ENCODE assay signal across 4 worm cellular contexts in the genomic region with DNA sequence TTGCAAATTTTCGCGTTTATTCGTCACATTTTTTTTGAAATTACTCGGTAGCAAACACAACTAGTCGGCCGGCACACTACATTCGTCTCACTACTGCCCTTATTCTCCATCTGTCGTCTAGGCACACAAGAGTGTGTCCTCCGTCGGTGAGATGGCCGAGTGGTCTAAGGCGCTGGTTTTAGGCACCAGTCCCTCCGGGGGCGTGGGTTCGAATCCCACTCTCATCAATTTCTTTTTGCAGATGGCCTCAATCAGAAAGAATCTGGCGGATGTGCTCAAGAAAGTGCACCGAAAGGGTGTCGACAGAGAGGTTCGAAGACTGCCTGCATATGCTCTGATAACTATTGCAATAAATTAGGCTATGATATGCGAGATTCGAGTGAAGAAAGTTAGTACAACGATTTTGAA.
TF ChIP-seq lines count a peak whose summit lies in the region.

No protein-coding gene starts in this region.

TF ChIP-seq in whole organism, L2 larva, 48 proteins besides CTCF, POLR2A, EP300 and RAD21 (continued from another document):
- TF ChIP-seq egl-27 (tag; optimal IDR thresholded peaks at IDR 0.05; lab: Kevin White, UChicago) (peak; percentile 82), Y55F3AM.14 (GFP tag; optimal IDR thresholded peaks at IDR 0.05; lab: Kevin White, UChicago) (peak; percentile 47), elt-1 (tag; optimal IDR thresholded peaks at IDR 0.05; lab: Kevin White, UChicago) (no peak), nhr-12 (tag; optimal IDR thresholded peaks at IDR 0.05; lab: Kevin White, UChicago) (no peak), zag-1 (tag; optimal IDR thresholded peaks at IDR 0.05; lab: Kevin White, UChicago) (peak; percentile 26), lsy-2 (tag; optimal IDR thresholded peaks at IDR 0.05; lab: Kevin White, UChicago) (peak; percentile 49 to 63), ceh-82 (tag; optimal IDR thresholded peaks at IDR 0.05; lab: Kevin White, UChicago) (no peak), ama-1 (optimal IDR thresholded peaks at IDR 0.05; lab: Kevin White, UChicago) (peak; percentile 28), snpc-4 (tag; optimal IDR thresholded peaks at IDR 0.05; lab: Kevin White, UChicago) (no peak), nhr-21 (tag; optimal IDR thresholded peaks at IDR 0.05; lab: Kevin White, UChicago) (peak; percentile 75), ztf-4 (tag; optimal IDR thresholded peaks at IDR 0.05; lab: Kevin White, UChicago) (peak; percentile 11), mdl-1 (tag; optimal IDR thresholded peaks at IDR 0.05; lab: Kevin White, UChicago) (peak in 1 of 2 experiments; percentile 23)
TF ChIP-seq in whole organism, L2 larva: peak in this region for 21.

TF ChIP-seq in whole organism, L4 larva, 104 proteins besides CTCF, POLR2A, EP300 and RAD21 (continued from another document and continues in another):
- TF ChIP-seq daf-8 (GFP tag; IDR thresholded peaks at IDR 0.05; lab: Robert Waterston, UW), result no peak
- TF ChIP-seq skn-1 (tag; optimal IDR thresholded peaks at IDR 0.05; lab: Kevin White, UChicago), result no peak
- peak; percentile 73 for TF ChIP-seq Y105C5A.15 (GFP tag; IDR thresholded peaks at IDR 0.05; lab: Robert Waterston, UW)
- TF ChIP-seq unc-62 (GFP tag; optimal IDR thresholded peaks at IDR 0.05 in 1 of 2; lab: Kevin White, UChicago), result peak in 1 of 2 experiments; percentile 1
- no peak for TF ChIP-seq unc-62 (tag; optimal IDR thresholded peaks at IDR 0.05; lab: Kevin White, UChicago)
- TF ChIP-seq mxl-2 (GFP tag; conservative IDR thresholded peaks at IDR 0.05; lab: Robert Waterston, UW), result 0 out of 2 replicates have a peak, but pooled peaks have one; percentile 4
- TF ChIP-seq dpl-1 (GFP tag; optimal IDR thresholded peaks at IDR 0.05; lab: Kevin White, UChicago), result peak; percentile 18
- TF ChIP-seq mdl-1 (tag; optimal IDR thresholded peaks at IDR 0.05; lab: Kevin White, UChicago), result peak in 1 of 2 experiments; percentile 28
- TF ChIP-seq rbr-2 (tag; optimal IDR thresholded peaks at IDR 0.05; lab: Kevin White, UChicago), result peak; percentile 80
- peak; percentile 77 for TF ChIP-seq arid-1 (GFP tag; conservative IDR thresholded peaks at IDR 0.05; lab: Robert Waterston, UW)
- TF ChIP-seq nhr-111 (GFP tag; optimal IDR thresholded peaks at IDR 0.05; lab: Kevin White, UChicago), result peak; percentile 52
- TF ChIP-seq zip-11 (GFP tag; IDR thresholded peaks at IDR 0.05; lab: Robert Waterston, UW), result 0 out of 2 replicates have a peak, but pooled peaks have one; percentile 36
- TF ChIP-seq daf-16 (GFP tag; optimal IDR thresholded peaks at IDR 0.05; lab: Kevin White, UChicago), result peak; percentile 63 to 80
- peak; percentile 11 for TF ChIP-seq daf-16 (tag; optimal IDR thresholded peaks at IDR 0.05; lab: Kevin White, UChicago)
- TF ChIP-seq Y48G9A.11 (GFP tag; IDR thresholded peaks at IDR 0.05; lab: Robert Waterston, UW), result peak; percentile 67
- no peak for TF ChIP-seq unc-39 (tag; optimal IDR thresholded peaks at IDR 0.05; lab: Kevin White, UChicago)
- peak; percentile 68 for TF ChIP-seq nhr-28 (tag; optimal IDR thresholded peaks at IDR 0.05; lab: Kevin White, UChicago)
- peak; percentile 71 for TF ChIP-seq hlh-11 (tag; optimal IDR thresholded peaks at IDR 0.05; lab: Kevin White, UChicago)
- TF ChIP-seq egl-43 (GFP tag; IDR thresholded peaks at IDR 0.05; lab: Robert Waterston, UW), result peak; percentile 94
- no peak for TF ChIP-seq snpc-4 (tag; optimal IDR thresholded peaks at IDR 0.05; lab: Kevin White, UChicago)
- TF ChIP-seq hif-1 (tag; optimal IDR thresholded peaks at IDR 0.05; lab: Kevin White, UChicago), result peak; percentile 19 to 58
- peak; percentile 66; the same call in 1 of the 2 replicates for TF ChIP-seq ZK337.2 (GFP tag; IDR thresholded peaks at IDR 0.05; lab: Robert Waterston, UW)
- peak; percentile 62; the same call in 1 of the 2 replicates for TF ChIP-seq tra-1 (GFP tag; IDR thresholded peaks at IDR 0.05; lab: Robert Waterston, UW)
- 0 out of 2 replicates have a peak, but pooled peaks have one; percentile 28 for TF ChIP-seq saeg-2 (GFP tag; IDR thresholded peaks at IDR 0.05; lab: Robert Waterston, UW)
- TF ChIP-seq dmd-8 (GFP tag; IDR thresholded peaks at IDR 0.05; lab: Robert Waterston, UW), result peak; percentile 81
- TF ChIP-seq nhr-25 (tag; optimal IDR thresholded peaks at IDR 0.05; lab: Kevin White, UChicago; ENCODE audit: borderline replicate concordance, insufficient read depth), result peak; percentile 75
- TF ChIP-seq nhr-10 (tag; optimal IDR thresholded peaks at IDR 0.05; lab: Kevin White, UChicago), result no peak
- no peak for TF ChIP-seq daf-12 (tag; optimal IDR thresholded peaks at IDR 0.05; lab: Kevin White, UChicago)
- TF ChIP-seq lin-13 (GFP tag; optimal IDR thresholded peaks at IDR 0.05; lab: Kevin White, UChicago), result peak; percentile 6
- TF ChIP-seq lin-15B (tag; optimal IDR thresholded peaks at IDR 0.05; lab: Kevin White, UChicago), result no peak
- peak; percentile 56 for TF ChIP-seq nhr-77 (tag; optimal IDR thresholded peaks at IDR 0.05; lab: Kevin White, UChicago)
- peak; percentile 14 for TF ChIP-seq Y5F2A.4 (GFP tag; optimal IDR thresholded peaks at IDR 0.05; lab: Kevin White, UChicago)
- TF ChIP-seq F49E8.2 (tag; optimal IDR thresholded peaks at IDR 0.05; lab: Kevin White, UChicago; ENCODE audit: borderline replicate concordance), result peak; percentile 38
- no peak for TF ChIP-seq ceh-82 (tag; optimal IDR thresholded peaks at IDR 0.05; lab: Kevin White, UChicago)
- TF ChIP-seq ctbp-1 (GFP tag; IDR thresholded peaks at IDR 0.05; lab: Robert Waterston, UW), result peak; percentile 87
- peak; percentile 16 for TF ChIP-seq jun-1 (tag; optimal IDR thresholded peaks at IDR 0.05; lab: Kevin White, UChicago)

TF ChIP-seq in whole organism, late embryonic, 69 proteins besides CTCF, POLR2A, EP300 and RAD21 (continued from another document and continues in another):
- TF ChIP-seq odd-2 (tag; optimal IDR thresholded peaks at IDR 0.05; lab: Kevin White, UChicago) (peak; percentile 49), ama-1 (optimal IDR thresholded peaks at IDR 0.05; lab: Kevin White, UChicago) (peak; percentile 41), unc-3 (GFP tag; conservative IDR thresholded peaks at IDR 0.05; lab: Robert Waterston, UW) (peak; percentile 75), unc-3 (tag; optimal IDR thresholded peaks at IDR 0.05; lab: Kevin White, UChicago) (peak; percentile 62), dve-1 (tag; optimal IDR thresholded peaks at IDR 0.05; lab: Kevin White, UChicago) (peak; percentile 64), nfya-1 (tag; optimal IDR thresholded peaks at IDR 0.05; lab: Kevin White, UChicago) (peak; percentile 64), npax-4 (tag; optimal IDR thresholded peaks at IDR 0.05; lab: Kevin White, UChicago) (peak; percentile 40), ceh-2 (tag; optimal IDR thresholded peaks at IDR 0.05; lab: Kevin White, UChicago) (peak; percentile 42), K02D7.2 (tag; optimal IDR thresholded peaks at IDR 0.05; lab: Kevin White, UChicago) (peak; percentile 50), K09A11.1 (tag; optimal IDR thresholded peaks at IDR 0.05; lab: Kevin White, UChicago; ENCODE audit: insufficient read depth) (peak; percentile 50), ceh-19 (GFP tag; optimal IDR thresholded peaks at IDR 0.05; lab: Kevin White, UChicago) (peak; percentile 89), lin-11 (tag; optimal IDR thresholded peaks at IDR 0.05; lab: Kevin White, UChicago) (peak; percentile 78), sdc-2 (tag; optimal IDR thresholded peaks at IDR 0.05; lab: Kevin White, UChicago) (peak; percentile 72), tbx-2 (tag; optimal IDR thresholded peaks at IDR 0.05; lab: Kevin White, UChicago) (peak; percentile 83), hlh-6 (tag; optimal IDR thresholded peaks at IDR 0.05; lab: Kevin White, UChicago) (peak; percentile 79), T23F11.4 (GFP tag; optimal IDR thresholded peaks at IDR 0.05; lab: Kevin White, UChicago) (peak; percentile 84), ttx-3 (tag; optimal IDR thresholded peaks at IDR 0.05; lab: Kevin White, UChicago) (peak; percentile 85), hlh-8 (tag; optimal IDR thresholded peaks at IDR 0.05; lab: Kevin White, UChicago) (peak; percentile 83), C08G9.2 (tag; optimal IDR thresholded peaks at IDR 0.05; lab: Kevin White, UChicago) (peak; percentile 66), fkh-6 (tag; optimal IDR thresholded peaks at IDR 0.05; lab: Kevin White, UChicago) (peak; percentile 80), lim-6 (tag; optimal IDR thresholded peaks at IDR 0.05; lab: Kevin White, UChicago) (peak; percentile 37), F13H6.1 (tag; optimal IDR thresholded peaks at IDR 0.05; lab: Kevin White, UChicago) (peak; percentile 69), ceh-31 (tag; optimal IDR thresholded peaks at IDR 0.05; lab: Kevin White, UChicago) (peak; percentile 73), madf-2 (tag; optimal IDR thresholded peaks at IDR 0.05; lab: Kevin White, UChicago) (peak; percentile 76), ceh-24 (tag; optimal IDR thresholded peaks at IDR 0.05; lab: Kevin White, UChicago) (peak; percentile 29), pat-9 (tag; optimal IDR thresholded peaks at IDR 0.05; lab: Kevin White, UChicago) (peak; percentile 83), pha-2 (tag; optimal IDR thresholded peaks at IDR 0.05; lab: Kevin White, UChicago) (peak; percentile 81), sox-4 (tag; optimal IDR thresholded peaks at IDR 0.05; lab: Kevin White, UChicago) (peak; percentile 76), che-1 (tag; optimal IDR thresholded peaks at IDR 0.05; lab: Kevin White, UChicago) (peak; percentile 75), pag-3 (tag; optimal IDR thresholded peaks at IDR 0.05; lab: Kevin White, UChicago; ENCODE audit: borderline replicate concordance) (no peak), ceh-22 (tag; optimal IDR thresholded peaks at IDR 0.05; lab: Kevin White, UChicago) (no peak), eyg-1 (tag; optimal IDR thresholded peaks at IDR 0.05; lab: Kevin White, UChicago) (peak; percentile 77), pax-1 (tag; optimal IDR thresholded peaks at IDR 0.05; lab: Kevin White, UChicago) (no peak), ceh-30 (tag; optimal IDR thresholded peaks at IDR 0.05; lab: Kevin White, UChicago) (no peak), gmeb-2 (tag; optimal IDR thresholded peaks at IDR 0.05; lab: Kevin White, UChicago) (peak; percentile 71), elt-2 (tag; optimal IDR thresholded peaks at IDR 0.05; lab: Kevin White, UChicago) (peak; percentile 92), C38D4.7 (GFP tag; optimal IDR thresholded peaks at IDR 0.05; lab: Kevin White, UChicago) (peak; percentile 78), unc-55 (GFP tag; optimal IDR thresholded peaks at IDR 0.05; lab: Kevin White, UChicago) (peak; percentile 14), unc-42 (tag; optimal IDR thresholded peaks at IDR 0.05; lab: Kevin White, UChicago) (peak; percentile 41), pros-1 (tag; optimal IDR thresholded peaks at IDR 0.05; lab: Kevin White, UChicago) (peak; percentile 5), ahr-1 (tag; optimal IDR thresholded peaks at IDR 0.05; lab: Kevin White, UChicago) (peak; percentile 66)

TF ChIP-seq in whole organism, mixed stage, embryonic, 35 proteins besides CTCF, POLR2A, EP300 and RAD21 (continued from another document):
- TF ChIP-seq unc-120 (tag; optimal IDR thresholded peaks at IDR 0.05; lab: Kevin White, UChicago; ENCODE audit: poor library complexity, severe bottlenecking), result peak; percentile 76
- no peak for TF ChIP-seq ceh-39 (tag; optimal IDR thresholded peaks at IDR 0.05; lab: Kevin White, UChicago)
- no peak for TF ChIP-seq elt-3 (tag; optimal IDR thresholded peaks at IDR 0.05; lab: Kevin White, UChicago)
- TF ChIP-seq nhr-2 (tag; optimal IDR thresholded peaks at IDR 0.05; lab: Kevin White, UChicago), result no peak
- TF ChIP-seq lsy-2 (tag; optimal IDR thresholded peaks at IDR 0.05; lab: Kevin White, UChicago), result peak; percentile 35
- peak; percentile 72 for TF ChIP-seq ztf-11 (tag; optimal IDR thresholded peaks at IDR 0.05; lab: Kevin White, UChicago)
- peak; percentile 72 for TF ChIP-seq bed-3 (GFP tag; optimal IDR thresholded peaks at IDR 0.05; lab: Kevin White, UChicago)
- peak; percentile 27 for TF ChIP-seq nhr-28 (tag; optimal IDR thresholded peaks at IDR 0.05; lab: Kevin White, UChicago)
